Fruit fly (Drosophila melanogaster): ENCODE measurements around the gene Dnaaf5.
A peak's percentile ranks its signal among the peaks of the same experiment; 100 is the strongest.

Dnaaf5 gene

DNA sequence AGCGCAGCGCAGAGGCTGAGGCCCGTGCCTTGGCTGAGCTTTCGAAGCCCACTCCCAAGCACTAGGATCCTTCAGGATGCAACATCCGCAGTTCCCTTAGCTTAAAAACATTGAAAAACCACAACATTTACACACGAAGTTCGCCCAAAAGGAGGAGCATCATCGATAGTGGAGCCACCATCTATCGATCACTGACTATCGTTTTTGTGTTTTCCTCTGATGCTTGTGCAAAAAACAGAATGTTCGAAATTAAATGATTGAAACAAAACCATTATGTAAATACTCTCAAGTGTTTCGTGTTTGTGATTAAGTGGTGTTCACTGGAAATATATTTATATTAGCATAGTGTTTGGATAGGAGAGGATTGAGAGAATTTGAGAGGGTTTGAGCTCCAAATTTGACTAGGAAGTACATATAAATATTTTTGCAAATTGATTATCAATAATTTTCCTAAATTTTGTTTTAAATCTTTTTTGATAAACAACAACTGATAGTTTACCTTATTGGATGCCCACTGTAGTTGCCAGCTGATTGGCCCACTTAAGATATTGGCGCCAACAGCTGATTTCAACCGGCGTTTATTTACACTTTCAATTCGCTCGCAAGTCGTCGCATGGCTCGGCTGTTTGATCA, 34.0 kb downstream of the Dnaaf5 start, which contains the start of gene spn-B (continued):
- TF ChIP-seq Adf1 (GFP tag; IDR thresholded peaks at IDR 0.05) (no peak), CG33557 (GFP tag; optimal IDR thresholded peaks at IDR 0.05) (peak; percentile 67), caup (GFP tag; optimal IDR thresholded peaks at IDR 0.05; ENCODE audit: severe bottlenecking) (peak; percentile 76), Awh (GFP tag; IDR thresholded peaks at IDR 0.05) (no peak), pzg (GFP tag; optimal IDR thresholded peaks at IDR 0.05) (no peak), ash1 (GFP tag; optimal IDR thresholded peaks at IDR 0.05) (no peak), Dll (GFP tag; IDR thresholded peaks at IDR 0.05; ENCODE audit: partially characterized antibody) (peak; percentile 58), otp (GFP tag; IDR thresholded peaks at IDR 0.05) (peak; percentile 65; the same call in 1 of the 3 replicates), CG4820 (GFP tag; optimal IDR thresholded peaks at IDR 0.05) (peak; percentile 71), ab (GFP tag; optimal IDR thresholded peaks at IDR 0.05) (no peak), CG32772 (GFP tag; IDR thresholded peaks at IDR 0.05) (0 out of 2 replicates have a peak, but pooled peaks have one; percentile 48), row (GFP tag; IDR thresholded peaks at IDR 0.05) (peak; percentile 87), CG12299 (tag; optimal IDR thresholded peaks at IDR 0.05) (no peak), NFAT (GFP tag; IDR thresholded peaks at IDR 0.05) (peak; percentile 21; the same call in 1 of the 2 replicates), CG3995 (GFP tag; optimal IDR thresholded peaks at IDR 0.05) (peak; percentile 29), CG16815 (GFP tag; optimal IDR thresholded peaks at IDR 0.05) (peak; percentile 57), Sry-β (GFP tag; optimal IDR thresholded peaks at IDR 0.05) (no peak), CG14441 (GFP tag; IDR thresholded peaks at IDR 0.05) (peak; percentile 67), Stat92E (GFP tag; optimal IDR thresholded peaks at IDR 0.05) (no peak), CG33213 (GFP tag; optimal IDR thresholded peaks at IDR 0.05) (peak; percentile 59), sim (GFP tag; IDR thresholded peaks at IDR 0.05) (peak; percentile 66; the same call in 1 of the 2 replicates), fru (optimal IDR thresholded peaks at IDR 0.05) (no peak), H2.0 (GFP tag; IDR thresholded peaks at IDR 0.05) (peak; percentile 66), Hey (tag; optimal IDR thresholded peaks at IDR 0.05) (no peak), ara (GFP tag; IDR thresholded peaks at IDR 0.05) (peak; percentile 50; the same call in 1 of the 2 replicates), lab (GFP tag; optimal IDR thresholded peaks at IDR 0.05) (peak; percentile 82), maf-S (GFP tag; optimal IDR thresholded peaks at IDR 0.05) (peak; percentile 31), CG6854 (GFP tag; optimal IDR thresholded peaks at IDR 0.05) (peak; percentile 57), knrl (GFP tag; IDR thresholded peaks at IDR 0.05; ENCODE audit: partially characterized antibody) (no peak; the same call in 2 of the 3 replicates), lov (optimal IDR thresholded peaks at IDR 0.05) (no peak), lov (GFP tag; IDR thresholded peaks at IDR 0.05) (0 out of 3 replicates have a peak, but pooled peaks have one; percentile 35), phol (tag; optimal IDR thresholded peaks at IDR 0.05) (peak; percentile 81), CG12236 (GFP tag; optimal IDR thresholded peaks at IDR 0.05) (peak; percentile 35), Sry-δ (GFP tag; optimal IDR thresholded peaks at IDR 0.05) (peak; percentile 38), CkIIα-i1 (GFP tag; IDR thresholded peaks at IDR 0.05) (no peak), TFAM (GFP tag; optimal IDR thresholded peaks at IDR 0.05) (no peak), CG13287 (GFP tag; IDR thresholded peaks at IDR 0.05; ENCODE audit: partially characterized antibody) (peak; percentile 18), CG7928 (GFP tag; optimal IDR thresholded peaks at IDR 0.05) (peak; percentile 21), CG11723 (GFP tag; optimal IDR thresholded peaks at IDR 0.05) (peak; percentile 53), CG16813 (GFP tag; IDR thresholded peaks at IDR 0.05; ENCODE audit: partially characterized antibody) (0 out of 3 replicates have a peak, but pooled peaks have one; percentile 11), CG15479 (GFP tag; optimal IDR thresholded peaks at IDR 0.05) (no peak), en (GFP tag; optimal IDR thresholded peaks at IDR 0.05) (no peak), CG13296 (GFP tag; optimal IDR thresholded peaks at IDR 0.05) (peak; percentile 82), CG1647 (GFP tag; optimal IDR thresholded peaks at IDR 0.05) (peak; percentile 23), Asciz (GFP tag; optimal IDR thresholded peaks at IDR 0.05) (peak; percentile 75), vnd (GFP tag; IDR thresholded peaks at IDR 0.05; ENCODE audit: partially characterized antibody) (no peak), lmd (GFP tag; IDR thresholded peaks at IDR 0.05) (peak; percentile 64; the same call in 1 of the 2 replicates), vfl (GFP tag; optimal IDR thresholded peaks at IDR 0.05) (no peak), sr (GFP tag; IDR thresholded peaks at IDR 0.05) (0 out of 3 replicates have a peak, but pooled peaks have one; percentile 19)
